Fruit fly (Drosophila melanogaster) whole organism, embryonic: Measurements from ENCODE around the gene Nrx-IV.

Experiments
- Atf3 ChIP-seq: fragments of 200-800 bp; sonication (Bioruptor generic); optimal IDR thresholded peaks from 3 replicates; lab custom pipeline; 2016; ENCODE audit warnings: missing biosample characterization, missing genetic modification characterization
- Awh ChIP-seq: fragments of 200-800 bp; sonication (Bioruptor generic); IDR thresholded peaks from 2 replicates; pipeline ENCODE4, ENCODE4 v1.3.6; 2022; ENCODE audit warnings: missing biosample characterization, missing genetic modification characterization
- CG10543 ChIP-seq: fragments of 200-800 bp; sonication (Bioruptor generic); optimal IDR thresholded peaks from 3 replicates; lab custom pipeline; 2017; ENCODE audit warnings: missing biosample characterization, mild to moderate bottlenecking, missing genetic modification characterization, moderate library complexity
- CG11456 ChIP-seq: fragments of 200-800 bp; sonication (Bioruptor generic); IDR thresholded peaks from 3 replicates; pipeline ENCODE4 v1.3.6; 2022; ENCODE audit warnings: missing biosample characterization, missing genetic modification characterization
- CG11504 ChIP-seq: fragments of 200-800 bp; sonication (Bioruptor generic); optimal IDR thresholded peaks from 3 replicates; lab custom pipeline; 2019; ENCODE audit warnings: missing biosample characterization, mild to moderate bottlenecking, missing genetic modification characterization, moderate library complexity
- CG11560 ChIP-seq: fragments of 200-800 bp; sonication (Bioruptor generic); IDR thresholded peaks from 3 replicates; pipeline ENCODE4 v1.3.6; 2022; ENCODE audit warnings: missing biosample characterization, missing genetic modification characterization
- CG11723 ChIP-seq: fragments of 200-800 bp; sonication (Bioruptor generic); optimal IDR thresholded peaks from 2 replicates; lab custom pipeline; 2017; ENCODE audit warnings: missing biosample characterization, mild to moderate bottlenecking, missing genetic modification characterization
- CG17328 ChIP-seq: fragments of 200-800 bp; sonication (Bioruptor generic); IDR thresholded peaks from 2 replicates; pipeline ENCODE4 v1.3.6; 2022; ENCODE audit warnings: missing biosample characterization, missing genetic modification characterization
- CG17612 ChIP-seq: fragments of 200-800 bp; sonication (Bioruptor generic); IDR thresholded peaks from 2 replicates; pipeline ENCODE4 v1.3.6; 2022; ENCODE audit warnings: missing biosample characterization, missing genetic modification characterization
- CG2120 ChIP-seq: fragments of 200-800 bp; sonication (Bioruptor generic); optimal IDR thresholded peaks from 3 replicates; lab custom pipeline; 2016; ENCODE audit warnings: missing biosample characterization, missing genetic modification characterization
- CG33213 ChIP-seq: fragments of 200-800 bp; sonication (Bioruptor generic); optimal IDR thresholded peaks from 3 replicates; lab custom pipeline; 2016; ENCODE audit warnings: missing biosample characterization, missing genetic modification characterization
- CG34422 ChIP-seq: fragments of 200-800 bp; sonication (Bioruptor generic); IDR thresholded peaks from 3 replicates; pipeline ENCODE4 v1.3.6; 2022; ENCODE audit warnings: missing biosample characterization, missing genetic modification characterization
- CG3838 ChIP-seq: fragments of 200-800 bp; sonication (Bioruptor generic); optimal IDR thresholded peaks from 3 replicates; lab custom pipeline; 2016; ENCODE audit warnings: missing biosample characterization, missing genetic modification characterization
- CG3995 ChIP-seq: fragments of 200-800 bp; sonication (Bioruptor generic); optimal IDR thresholded peaks from 3 replicates; lab custom pipeline; 2016; ENCODE audit warnings: missing biosample characterization, missing genetic modification characterization
- CG42726 ChIP-seq: fragments of 200-800 bp; sonication (Bioruptor generic); IDR thresholded peaks from 2 replicates; pipeline ENCODE4 v1.3.6; 2022; ENCODE audit warnings: missing biosample characterization, missing genetic modification characterization; ENCODE audit not compliant: partially characterized antibody
- CG4360 ChIP-seq: fragments of 200-800 bp; sonication (Bioruptor generic); IDR thresholded peaks from 2 replicates; pipeline ENCODE4 v1.3.6; 2022; ENCODE audit warnings: missing biosample characterization, missing genetic modification characterization
- CG6254 ChIP-seq: fragments of 200-800 bp; sonication (Bioruptor generic); optimal IDR thresholded peaks from 3 replicates; lab custom pipeline; 2017; ENCODE audit warnings: mild to moderate bottlenecking, missing biosample characterization, missing genetic modification reagents, missing genetic modification characterization
- CG8765 ChIP-seq: fragments of 200-800 bp; sonication (Bioruptor generic); IDR thresholded peaks from 2 replicates; pipeline ENCODE4 v1.3.6; 2022; ENCODE audit warnings: missing biosample characterization, missing genetic modification characterization
- Dad ChIP-seq: fragments of 200-800 bp; sonication (Bioruptor generic); optimal IDR thresholded peaks from 3 replicates; lab custom pipeline; 2016; ENCODE audit warnings: missing biosample characterization, missing genetic modification characterization
- Gsc ChIP-seq: fragments of 200-800 bp; sonication (Bioruptor generic); IDR thresholded peaks from 2 replicates; pipeline ENCODE4 v1.3.6; 2022; ENCODE audit warnings: missing biosample characterization, missing genetic modification characterization
- Jarid2 ChIP-seq: fragments of 200-800 bp; sonication (Bioruptor generic); optimal IDR thresholded peaks from 3 replicates; lab custom pipeline; 2017; ENCODE audit warnings: mild to moderate bottlenecking, missing biosample characterization, missing genetic modification reagents, missing genetic modification characterization
- MBD-R2 ChIP-seq: fragments of 200-800 bp; sonication (Bioruptor generic); IDR thresholded peaks from 2 replicates; pipeline ENCODE4 v1.3.6; 2022; ENCODE audit warnings: missing biosample characterization, missing genetic modification characterization
- Mad ChIP-seq: fragments of 200-800 bp; sonication (Bioruptor generic); optimal IDR thresholded peaks from 2 replicates; lab custom pipeline; 2016; ENCODE audit warnings: missing biosample characterization, missing genetic modification characterization
- Rx ChIP-seq: fragments of 200-800 bp; sonication (Bioruptor generic); IDR thresholded peaks from 2 replicates; pipeline ENCODE4 v1.3.6; 2022; ENCODE audit warnings: missing biosample characterization, missing genetic modification characterization
- Spps ChIP-seq: fragments of 200-800 bp; sonication (Bioruptor generic); optimal IDR thresholded peaks from 2 replicates; lab custom pipeline; 2018; ENCODE audit warnings: missing biosample characterization, mild to moderate bottlenecking, missing genetic modification characterization
- YL-1 ChIP-seq: fragments of 200-800 bp; sonication (Bioruptor generic); optimal IDR thresholded peaks from 3 replicates; lab custom pipeline; 2017; ENCODE audit warnings: missing biosample characterization, mild to moderate bottlenecking, missing genetic modification characterization
- abd-A ChIP-seq: fragments of 200-800 bp; sonication (Bioruptor generic); optimal IDR thresholded peaks from 3 replicates; lab custom pipeline; 2019; ENCODE audit warnings: missing biosample characterization, mild to moderate bottlenecking, missing genetic modification characterization, moderate library complexity
- caup ChIP-seq: fragments of 200-800 bp; sonication (Bioruptor generic); optimal IDR thresholded peaks from 3 replicates; lab custom pipeline; 2017; ENCODE audit warnings: missing biosample characterization, mild to moderate bottlenecking, missing genetic modification characterization, moderate library complexity; ENCODE audit not compliant: severe bottlenecking
- cg ChIP-seq: fragments of 200-800 bp; sonication (Bioruptor generic); optimal IDR thresholded peaks from 3 replicates; lab custom pipeline; 2019; ENCODE audit warnings: missing biosample characterization, mild to moderate bottlenecking, missing genetic modification characterization, moderate library complexity
- dan ChIP-seq: fragments of 200-800 bp; sonication (Bioruptor generic); IDR thresholded peaks from 2 replicates; pipeline ENCODE4 v1.3.6; 2022; ENCODE audit warnings: missing biosample characterization, missing genetic modification characterization
- en ChIP-seq: fragments of 200-800 bp; sonication (Bioruptor generic); optimal IDR thresholded peaks from 2 replicates; lab custom pipeline; 2016; ENCODE audit warnings: missing biosample characterization, missing genetic modification characterization
- exex ChIP-seq: fragments of 200-800 bp; sonication (Bioruptor generic); optimal IDR thresholded peaks from 4 replicates; lab custom pipeline; 2018; ENCODE audit warnings: missing biosample characterization, mild to moderate bottlenecking, missing genetic modification characterization, moderate library complexity
- fd96Cb ChIP-seq: fragments of 200-800 bp; sonication (Bioruptor generic); optimal IDR thresholded peaks from 2 replicates; lab custom pipeline; 2018; ENCODE audit warnings: missing biosample characterization, mild to moderate bottlenecking, missing genetic modification characterization, moderate library complexity
- knrl ChIP-seq: fragments of 200-800 bp; sonication (Bioruptor generic); IDR thresholded peaks from 3 replicates; pipeline ENCODE4 v1.3.6; 2022; ENCODE audit warnings: missing biosample characterization, missing genetic modification characterization; ENCODE audit not compliant: partially characterized antibody
- mirr ChIP-seq: fragments of 200-800 bp; sonication (Bioruptor generic); optimal IDR thresholded peaks from 3 replicates; lab custom pipeline; 2018; ENCODE audit warnings: missing biosample characterization, mild to moderate bottlenecking, missing genetic modification characterization
- nau ChIP-seq: fragments of 200-800 bp; sonication (Bioruptor generic); optimal IDR thresholded peaks from 3 replicates; lab custom pipeline; 2017; ENCODE audit warnings: missing biosample characterization, mild to moderate bottlenecking, missing genetic modification characterization, missing genetic modification reagents
- p53 ChIP-seq: fragments of 200-800 bp; sonication (Bioruptor generic); optimal IDR thresholded peaks from 2 replicates; lab custom pipeline; 2016; ENCODE audit warnings: missing biosample characterization, missing genetic modification characterization
- peb ChIP-seq: fragments of 200-800 bp; sonication (Bioruptor generic); IDR thresholded peaks from 2 replicates; pipeline ENCODE4 v1.3.6; 2022; ENCODE audit warnings: missing biosample characterization, missing genetic modification characterization
- pzg ChIP-seq: fragments of 200-800 bp; sonication (Bioruptor generic); optimal IDR thresholded peaks from 3 replicates; lab custom pipeline; 2018; ENCODE audit warnings: missing biosample characterization, mild to moderate bottlenecking, missing genetic modification characterization, moderate library complexity
- run ChIP-seq: fragments of 200-800 bp; sonication (Bioruptor generic); optimal IDR thresholded peaks from 3 replicates; lab custom pipeline; 2018; ENCODE audit warnings: missing biosample characterization, mild to moderate bottlenecking, missing genetic modification characterization
- sc ChIP-seq, 3 experiments: fragments of >200 bp in 2 of 3; fragments of 200-800 bp in 1 of 3; sonication (Bioruptor generic) in 1 of 3; optimal IDR thresholded peaks; 2 replicates in 2 of 3; 3 replicates in 1 of 3; lab custom pipeline; 2017; ENCODE audit warnings: mild to moderate bottlenecking in 1 of 3, missing biosample characterization in 1 of 3, missing genetic modification characterization in 1 of 3, missing genetic modification reagents in 1 of 3
- sd ChIP-seq: fragments of 200-800 bp; sonication (Bioruptor generic); optimal IDR thresholded peaks from 3 replicates; lab custom pipeline; 2018; ENCODE audit warnings: missing biosample characterization, mild to moderate bottlenecking, missing genetic modification characterization, moderate library complexity
- sens-2 ChIP-seq: fragments of 200-800 bp; sonication (Bioruptor generic); IDR thresholded peaks from 2 replicates; pipeline ENCODE4 v1.3.6; 2022; ENCODE audit warnings: missing biosample characterization, missing genetic modification characterization
- sima ChIP-seq: fragments of 200-800 bp; sonication (Bioruptor generic); optimal IDR thresholded peaks from 2 replicates; lab custom pipeline; 2016; ENCODE audit warnings: missing biosample characterization, missing genetic modification characterization
- sisA ChIP-seq: fragments of 200-800 bp; sonication (Bioruptor generic); IDR thresholded peaks from 2 replicates; pipeline ENCODE4 v1.3.6; 2022; ENCODE audit warnings: missing biosample characterization, missing genetic modification characterization
- tll ChIP-seq, 2 experiments: fragments of 200-800 bp in 1 of 2; fragments of >200 bp in 1 of 2; sonication (Bioruptor generic) in 1 of 2; optimal IDR thresholded peaks; 2 replicates each; lab custom pipeline; 2017 to 2019; ENCODE audit warnings: missing biosample characterization in 2 of 2, missing genetic modification characterization in 2 of 2, mild to moderate bottlenecking in 1 of 2, moderate library complexity in 1 of 2
- ttk ChIP-seq: fragments of 200-800 bp; sonication (Bioruptor generic); IDR thresholded peaks from 2 replicates; pipeline ENCODE4 v2.1.2; 2022; ENCODE audit warnings: missing biosample characterization, missing genetic modification characterization
- unc-4 ChIP-seq: fragments of 200-800 bp; sonication (Bioruptor generic); IDR thresholded peaks from 2 replicates; pipeline ENCODE4 v1.3.6; 2022; ENCODE audit warnings: missing biosample characterization, missing genetic modification characterization; ENCODE audit not compliant: partially characterized antibody

The Nrx-IV gene

dm6 chr3L:12111081-12111958, 35.0 kb upstream of the Nrx-IV start (continued):
- TF ChIP-seq sd (tag; lab: Kevin White, UChicago) (peak; percentile 50), CG3995 (GFP tag; lab: Kevin White, UChicago) (no peak), CG3838 (peak; percentile 39), Spps (tag; lab: Kevin White, UChicago) (peak; percentile 95), Atf3 (GFP tag; lab: Kevin White, UChicago) (no peak), CG17328 (peak; percentile 73), peb (GFP tag; lab: Robert Waterston, UW) (peak; percentile 34; the same call in 1 of the 2 replicates), CG33213 (GFP tag; lab: Kevin White, UChicago) (no peak), run (peak; percentile 78), pzg (GFP tag; lab: Kevin White, UChicago) (no peak), CG4360 (peak; percentile 91), Awh (GFP tag; lab: Robert Waterston, UW) (0 out of 2 replicates have a peak, but pooled peaks have one; percentile 38), mirr (no peak), CG11723 (no peak), CG11560 (tag; lab: Robert Waterston, UW) (no peak; the same call in 2 of the 3 replicates), unc-4 (GFP tag; lab: Robert Waterston, UW) (no peak), CG11456 (GFP tag; lab: Robert Waterston, UW) (no peak), knrl (GFP tag; lab: Robert Waterston, UW) (no peak), tll (GFP tag; optimal IDR thresholded peaks at IDR 0.05; lab: Kevin White, UChicago) (no peak), sc (optimal IDR thresholded peaks at IDR 0.05; lab: Kevin White, UChicago) (no peak), sc (GFP tag; optimal IDR thresholded peaks at IDR 0.05; lab: Kevin White, UChicago) (peak; percentile 78), p53 (GFP tag; lab: Kevin White, UChicago) (no peak), CG34422 (GFP tag; lab: Robert Waterston, UW) (peak; percentile 69; the same call in 2 of the 3 replicates), CG8765 (GFP tag; lab: Robert Waterston, UW) (no peak), Rx (GFP tag; lab: Robert Waterston, UW) (no peak), dan (no peak), CG42726 (GFP tag; lab: Robert Waterston, UW) (no peak), CG10543 (no peak), en (GFP tag; lab: Kevin White, UChicago) (no peak), YL-1 (GFP tag; lab: Kevin White, UChicago) (no peak), exex (tag; lab: Kevin White, UChicago) (peak; percentile 60), CG2120 (GFP tag; lab: Kevin White, UChicago) (peak; percentile 41), sens-2 (no peak), sisA (GFP tag; lab: Robert Waterston, UW) (no peak; the same call in none of the 2 replicates), Mad (GFP tag; lab: Kevin White, UChicago) (no peak), CG11504 (tag; lab: Kevin White, UChicago) (peak; percentile 93), caup (peak; percentile 65), CG17612 (GFP tag; lab: Robert Waterston, UW) (no peak), Jarid2 (GFP tag; lab: Kevin White, UChicago) (peak; percentile 9), cg (GFP tag; lab: Kevin White, UChicago) (peak; percentile 34), sima (GFP tag; lab: Kevin White, UChicago) (no peak), nau (GFP tag; lab: Kevin White, UChicago) (no peak), fd96Cb (peak; percentile 86), abd-A (tag; lab: Kevin White, UChicago) (no peak), ttk (GFP tag; lab: Robert Waterston, UW) (peak; percentile 65), Gsc (GFP tag; lab: Robert Waterston, UW) (no peak), MBD-R2 (GFP tag; lab: Robert Waterston, UW) (0 out of 2 replicates have a peak, but pooled peaks have one; percentile 11), Dad (GFP tag; lab: Kevin White, UChicago) (no peak), CG6254 (GFP tag; lab: Kevin White, UChicago) (peak; percentile 71)
